Fruit fly (Drosophila melanogaster) Kc167 (cell line): Measurements from ENCODE around the gene Parp1.

Experiments
- Myc ChIP-seq: fragments of >200 bp; optimal IDR thresholded peaks from 2 replicates; lab custom pipeline; 2017; ENCODE audit warnings: missing external identifiers
- h ChIP-seq: fragments of >200 bp; optimal IDR thresholded peaks from 3 replicates; lab custom pipeline; 2018; ENCODE audit warnings: missing external identifiers
- psq ChIP-seq: fragments of >200 bp; optimal IDR thresholded peaks from 2 replicates; lab custom pipeline; 2017; ENCODE audit warnings: missing external identifiers
- ttk ChIP-seq: sonication (Bioruptor generic); optimal IDR thresholded peaks from 2 replicates; lab custom pipeline; 2017; ENCODE audit warnings: missing external identifiers

dm6 chr3R:3589672-3590071, 2.8 kb upstream of the Parp1 start:
- TF ChIP-seq ttk (lab: Kevin White, UChicago), result no peak
- no peak for TF ChIP-seq h (lab: Kevin White, UChicago)
- no peak for TF ChIP-seq psq (lab: Kevin White, UChicago)
- TF ChIP-seq Myc, result no peak
